Worm (Caenorhabditis elegans): ENCODE data around the gene C28H8.5.

DNA sequence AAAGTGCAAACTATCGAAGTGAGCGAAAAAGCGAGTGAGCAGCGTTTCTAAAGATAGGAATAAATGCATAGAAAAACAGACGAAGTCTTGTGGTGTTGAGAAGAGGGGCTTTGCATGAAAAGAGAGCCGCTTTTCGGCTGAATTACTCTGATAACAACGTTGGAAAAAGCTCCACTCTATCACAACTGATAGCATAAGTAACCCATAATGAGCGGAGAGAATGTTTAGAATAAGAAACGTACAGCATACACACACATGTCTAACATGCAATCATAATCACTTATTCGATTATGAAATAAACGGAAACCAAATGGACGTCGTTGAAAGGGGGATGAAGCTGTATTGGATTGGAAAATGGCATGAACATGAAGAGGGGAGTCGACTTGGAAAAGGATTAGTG is 43.8 kb upstream of the C28H8.5 start:
- TF ChIP-seq dao-5 (tag; optimal IDR thresholded peaks at IDR 0.05) (no peak), him-1 (tag; optimal IDR thresholded peaks at IDR 0.05) (no peak)
